Fruit fly (Drosophila melanogaster) whole organism, prepupa: ENCODE data around the gene CG43163.
A peak's percentile ranks its signal among the peaks of the same experiment; 100 is the strongest.

Experiments used
- Blimp-1 ChIP-seq: fragments of 200-800 bp; sonication (Bioruptor generic); optimal IDR thresholded peaks from 3 replicates; lab custom pipeline; 2017; ENCODE audit warnings: missing biosample characterization, missing genetic modification characterization, mild to moderate bottlenecking, moderate library complexity, missing genetic modification reagents
- CG10631 ChIP-seq: fragments of 200-800 bp; sonication (Bioruptor generic); optimal IDR thresholded peaks from 2 replicates; lab custom pipeline; 2016; ENCODE audit warnings: missing biosample characterization, missing genetic modification characterization
- CG10669 ChIP-seq: fragments of 200-800 bp; sonication (Bioruptor generic); optimal IDR thresholded peaks from 3 replicates; lab custom pipeline; 2018; ENCODE audit warnings: missing biosample characterization, mild to moderate bottlenecking, missing genetic modification characterization, moderate library complexity
- CG11294 ChIP-seq: fragments of 200-800 bp; sonication (Bioruptor generic); IDR thresholded peaks from 2 replicates; pipeline ENCODE4 v1.3.6; 2022; ENCODE audit warnings: missing biosample characterization, missing genetic modification characterization
- CG11762 ChIP-seq: fragments of 200-800 bp; sonication (Bioruptor generic); optimal IDR thresholded peaks from 3 replicates; lab custom pipeline; 2016; ENCODE audit warnings: missing biosample characterization, missing genetic modification characterization; ENCODE audit not compliant: insufficient read depth
- CG11902 ChIP-seq: fragments of 200-800 bp; sonication (Bioruptor generic); optimal IDR thresholded peaks from 3 replicates; lab custom pipeline; 2016; ENCODE audit warnings: missing biosample characterization, missing genetic modification characterization
- CG15336 ChIP-seq: fragments of 200-800 bp; sonication (Bioruptor generic); IDR thresholded peaks from 2 replicates; pipeline ENCODE4 v1.3.6; 2022; ENCODE audit warnings: missing biosample characterization, missing genetic modification characterization
- CG16779 ChIP-seq: fragments of 200-800 bp; sonication (Bioruptor generic); optimal IDR thresholded peaks from 3 replicates; lab custom pipeline; 2017; ENCODE audit warnings: missing biosample characterization, mild to moderate bottlenecking, missing genetic modification characterization
- CG31627 ChIP-seq: fragments of 200-800 bp; sonication (Bioruptor generic); optimal IDR thresholded peaks from 3 replicates; lab custom pipeline; 2016; ENCODE audit warnings: missing biosample characterization, missing genetic modification characterization
- CG32006 ChIP-seq: fragments of 200-800 bp; sonication (Bioruptor generic); optimal IDR thresholded peaks from 3 replicates; lab custom pipeline; 2017; ENCODE audit warnings: missing biosample characterization, mild to moderate bottlenecking, missing genetic modification characterization
- CG3919 ChIP-seq: fragments of 200-800 bp; sonication (Bioruptor generic); optimal IDR thresholded peaks from 3 replicates; lab custom pipeline; 2016; ENCODE audit warnings: missing biosample characterization, missing genetic modification characterization
- CG4318 ChIP-seq: fragments of 200-800 bp; sonication (Bioruptor generic); optimal IDR thresholded peaks from 3 replicates; lab custom pipeline; 2017; ENCODE audit warnings: missing biosample characterization, mild to moderate bottlenecking, missing genetic modification characterization
- CG6163 ChIP-seq: fragments of 200-800 bp; sonication (Bioruptor generic); IDR thresholded peaks from 3 replicates; pipeline ENCODE4 v1.3.6; 2022; ENCODE audit warnings: missing biosample characterization, missing genetic modification characterization
- CG6276 ChIP-seq: fragments of 200-800 bp; sonication (Bioruptor generic); optimal IDR thresholded peaks from 2 replicates; lab custom pipeline; 2017; ENCODE audit warnings: missing biosample characterization, mild to moderate bottlenecking, missing genetic modification characterization
- CG6792 ChIP-seq: fragments of 200-800 bp; sonication (Bioruptor generic); optimal IDR thresholded peaks from 3 replicates; lab custom pipeline; 2016; ENCODE audit warnings: missing biosample characterization, missing genetic modification characterization
- CG6808 ChIP-seq: fragments of 200-800 bp; sonication (Bioruptor generic); optimal IDR thresholded peaks from 3 replicates; lab custom pipeline; 2017; ENCODE audit warnings: missing biosample characterization, missing genetic modification characterization, mild to moderate bottlenecking, moderate library complexity, missing genetic modification reagents
- CG6854 ChIP-seq: fragments of 200-800 bp; sonication (Bioruptor generic); optimal IDR thresholded peaks from 2 replicates; lab custom pipeline; 2017; ENCODE audit warnings: missing biosample characterization, mild to moderate bottlenecking, missing genetic modification characterization
- CG8319 ChIP-seq: fragments of 200-800 bp; sonication (Bioruptor generic); optimal IDR thresholded peaks from 3 replicates; lab custom pipeline; 2016; ENCODE audit warnings: missing biosample characterization, missing genetic modification characterization
- CG8632 ChIP-seq: fragments of 200-800 bp; sonication (Bioruptor generic); optimal IDR thresholded peaks from 3 replicates; lab custom pipeline; 2016; ENCODE audit warnings: missing biosample characterization, missing genetic modification characterization
- CG9139 ChIP-seq: fragments of 200-800 bp; sonication (Bioruptor generic); optimal IDR thresholded peaks from 3 replicates; lab custom pipeline; 2017; ENCODE audit warnings: missing biosample characterization, mild to moderate bottlenecking, missing genetic modification characterization
- Eip75B ChIP-seq: fragments of 200-800 bp; sonication (Bioruptor generic); optimal IDR thresholded peaks from 3 replicates; lab custom pipeline; 2016; ENCODE audit warnings: missing biosample characterization, missing genetic modification characterization
- Eip78C ChIP-seq: fragments of 200-800 bp; sonication (Bioruptor generic); peaks from one replicate; lab custom pipeline; 2016; ENCODE audit warnings: missing biosample characterization, missing genetic modification characterization
- Eip93F ChIP-seq: fragments of 200-800 bp; sonication (Bioruptor generic); optimal IDR thresholded peaks from 2 replicates; lab custom pipeline; 2016; ENCODE audit warnings: missing biosample characterization, mild to moderate bottlenecking, missing genetic modification characterization
- Hr39 ChIP-seq: fragments of 200-800 bp; sonication (Bioruptor generic); optimal IDR thresholded peaks from 2 replicates; lab custom pipeline; 2016; ENCODE audit warnings: missing biosample characterization, missing genetic modification characterization
- Lpt ChIP-seq: fragments of 200-800 bp; sonication (Bioruptor generic); optimal IDR thresholded peaks from 3 replicates; lab custom pipeline; 2016; ENCODE audit warnings: missing biosample characterization, missing genetic modification characterization
- Met ChIP-seq: fragments of 200-800 bp; sonication (Bioruptor generic); optimal IDR thresholded peaks from 3 replicates; lab custom pipeline; 2016; ENCODE audit warnings: missing biosample characterization, missing genetic modification characterization
- OdsH ChIP-seq: fragments of 200-800 bp; sonication (Bioruptor generic); optimal IDR thresholded peaks from 3 replicates; lab custom pipeline; 2016; ENCODE audit warnings: missing biosample characterization, missing genetic modification characterization
- Smox ChIP-seq: fragments of 200-800 bp; sonication (Bioruptor generic); optimal IDR thresholded peaks from 3 replicates; lab custom pipeline; 2016; ENCODE audit warnings: missing biosample characterization, missing genetic modification characterization
- Sox102F ChIP-seq: fragments of 200-800 bp; sonication (Bioruptor generic); optimal IDR thresholded peaks from 2 replicates; lab custom pipeline; 2016; ENCODE audit warnings: missing biosample characterization, mild to moderate bottlenecking, missing genetic modification characterization
- Sox15 ChIP-seq: fragments of 200-800 bp; sonication (Bioruptor generic); optimal IDR thresholded peaks from 3 replicates; lab custom pipeline; 2016; ENCODE audit warnings: missing biosample characterization, missing genetic modification characterization
- cyc ChIP-seq: fragments of 200-800 bp; sonication (Bioruptor generic); optimal IDR thresholded peaks from 3 replicates; lab custom pipeline; 2016; ENCODE audit warnings: missing biosample characterization, missing genetic modification characterization
- dac ChIP-seq: fragments of 200-800 bp; sonication (Bioruptor generic); optimal IDR thresholded peaks from 2 replicates; lab custom pipeline; 2017; ENCODE audit warnings: missing biosample characterization, mild to moderate bottlenecking, missing genetic modification characterization
- dsx ChIP-seq: fragments of 200-800 bp; optimal IDR thresholded peaks from 3 replicates; lab custom pipeline; 2019; ENCODE audit warnings: missing biosample characterization, mild to moderate bottlenecking, missing genetic modification characterization, moderate library complexity; ENCODE audit not compliant: poor library complexity, severe bottlenecking
- esn ChIP-seq: fragments of 200-800 bp; sonication (Bioruptor generic); optimal IDR thresholded peaks from 2 replicates; lab custom pipeline; 2016; ENCODE audit warnings: missing biosample characterization, mild to moderate bottlenecking, missing genetic modification characterization, moderate library complexity
- fd59A ChIP-seq: fragments of 200-800 bp; sonication (Bioruptor generic); optimal IDR thresholded peaks from 2 replicates; lab custom pipeline; 2017; ENCODE audit warnings: missing biosample characterization, mild to moderate bottlenecking, missing genetic modification characterization, missing genetic modification reagents
- fkh ChIP-seq: fragments of 200-800 bp; sonication (Bioruptor generic); optimal IDR thresholded peaks from 3 replicates; lab custom pipeline; 2017; ENCODE audit warnings: missing biosample characterization, mild to moderate bottlenecking, missing genetic modification characterization, moderate library complexity
- pdm3 ChIP-seq: fragments of 200-800 bp; sonication (Bioruptor generic); optimal IDR thresholded peaks from 3 replicates; lab custom pipeline; 2016; ENCODE audit warnings: missing biosample characterization, missing genetic modification characterization
- salr ChIP-seq, 2 experiments: fragments of 200-800 bp; sonication (Bioruptor generic); optimal IDR thresholded peaks; 3 replicates each; lab custom pipeline; 2016 to 2018; ENCODE audit warnings: missing biosample characterization in 2 of 2, missing genetic modification characterization in 2 of 2, mild to moderate bottlenecking in 1 of 2
- spab ChIP-seq: fragments of 200-800 bp; sonication (Bioruptor generic); optimal IDR thresholded peaks from 2 replicates; lab custom pipeline; 2017; ENCODE audit warnings: missing biosample characterization, mild to moderate bottlenecking, missing genetic modification characterization, missing genetic modification reagents
- ss ChIP-seq, 2 experiments: fragments of 200-800 bp; sonication (Bioruptor generic); optimal IDR thresholded peaks; 2 replicates in 1 of 2; 3 replicates in 1 of 2; lab custom pipeline; 2017 to 2018; ENCODE audit warnings: mild to moderate bottlenecking in 2 of 2, missing biosample characterization in 2 of 2, missing genetic modification characterization in 2 of 2, moderate library complexity in 1 of 2
- svp ChIP-seq: fragments of 200-800 bp; sonication (Bioruptor generic); peaks from one replicate; lab custom pipeline; 2016; ENCODE audit warnings: missing biosample characterization, missing genetic modification characterization
- topi ChIP-seq: fragments of 200-800 bp; sonication (Bioruptor generic); optimal IDR thresholded peaks from 3 replicates; lab custom pipeline; 2016; ENCODE audit warnings: missing biosample characterization, missing genetic modification characterization
- vri ChIP-seq: fragments of 200-800 bp; sonication (Bioruptor generic); optimal IDR thresholded peaks from 3 replicates; lab custom pipeline; 2016; ENCODE audit warnings: missing biosample characterization, mild to moderate bottlenecking, missing genetic modification characterization

Gene CG43163

dm6 chr3L:8441745-8442575, 65.0 kb downstream of the CG43163 start, which contains the start of gene Unr (continued):
- TF ChIP-seq CG8319 (GFP tag; lab: Kevin White, UChicago) (peak; percentile 62), CG8632 (GFP tag; lab: Kevin White, UChicago) (peak; percentile 64), esn (GFP tag; lab: Kevin White, UChicago) (peak; percentile 86), Smox (GFP tag; lab: Kevin White, UChicago) (peak; percentile 79), ss (GFP tag; optimal IDR thresholded peaks at IDR 0.05; lab: Kevin White, UChicago) (peak; percentile 32 to 68), vri (GFP tag; lab: Kevin White, UChicago) (peak; percentile 75), CG6854 (peak; percentile 34), topi (peak; percentile 77), Eip78C (peak; percentile 92), dsx (peak; percentile 60), CG6792 (peak; percentile 81), dac (peak; percentile 22), OdsH (peak; percentile 81), svp (GFP tag; lab: Kevin White, UChicago) (peak; percentile 92), CG32006 (GFP tag; lab: Kevin White, UChicago) (peak; percentile 62), CG11762 (peak; percentile 47), Blimp-1 (GFP tag; lab: Kevin White, UChicago) (no peak), CG3919 (GFP tag; lab: Kevin White, UChicago) (peak; percentile 89)

- TF ChIP-seq Eip78C (peak; percentile 83), Met (GFP tag; lab: Kevin White, UChicago) (peak; percentile 21), CG10631 (peak; percentile 34), vri (GFP tag; lab: Kevin White, UChicago) (no peak), Eip93F (GFP tag; lab: Kevin White, UChicago) (peak; percentile 7), CG6163 (peak; percentile 97), CG6854 (peak; percentile 94), dsx (peak; percentile 95), CG11294 (peak; percentile 59; the same call in 1 of the 2 replicates), Lpt (GFP tag; lab: Kevin White, UChicago) (peak; percentile 87), pdm3 (GFP tag; lab: Kevin White, UChicago) (peak; percentile 69), CG16779 (tag; lab: Kevin White, UChicago) (peak; percentile 98), Blimp-1 (GFP tag; lab: Kevin White, UChicago) (peak; percentile 45), CG15336 (peak; percentile 91), topi (no peak), ss (GFP tag; optimal IDR thresholded peaks at IDR 0.05; lab: Kevin White, UChicago) (peak; percentile 99), CG11902 (GFP tag; lab: Kevin White, UChicago) (no peak), CG3919 (GFP tag; lab: Kevin White, UChicago) (peak; percentile 62), Eip75B (peak; percentile 10), CG6276 (peak; percentile 99), svp (GFP tag; lab: Kevin White, UChicago) (no peak), spab (GFP tag; lab: Kevin White, UChicago) (peak; percentile 96), CG6808 (GFP tag; lab: Kevin White, UChicago) (peak; percentile 98), CG31627 (GFP tag; lab: Kevin White, UChicago) (no peak), CG11762 (peak; percentile 24), Smox (GFP tag; lab: Kevin White, UChicago) (no peak), fkh (peak; percentile 71), dac (peak; percentile 94), esn (GFP tag; lab: Kevin White, UChicago) (peak; percentile 17), Hr39 (GFP tag; lab: Kevin White, UChicago) (no peak), CG9139 (GFP tag; lab: Kevin White, UChicago) (peak; percentile 98), CG10669 (GFP tag; lab: Kevin White, UChicago) (peak; percentile 92), OdsH (peak; percentile 51), CG8632 (GFP tag; lab: Kevin White, UChicago) (peak; percentile 53), Sox102F (peak; percentile 56), Sox15 (GFP tag; lab: Kevin White, UChicago) (no peak), salr (GFP tag; optimal IDR thresholded peaks at IDR 0.05; lab: Kevin White, UChicago) (peak; percentile 86 to 89), CG4318 (GFP tag; lab: Kevin White, UChicago) (no peak), cyc (GFP tag; lab: Kevin White, UChicago) (no peak), fd59A (peak; percentile 81)
Observed at dm6 chr3L:8440771-8441549, 66.0 kb downstream of the CG43163 start.
